Fruit fly (Drosophila melanogaster) whole organism, larva: Measurements from ENCODE around the gene Afti.

Source experiments
- noc ChIP-seq: fragments of 200-800 bp; sonication (Bioruptor generic); optimal IDR thresholded peaks from 3 replicates; lab custom pipeline; 2019; ENCODE audit warnings: missing biosample characterization, mild to moderate bottlenecking, missing genetic modification characterization, moderate library complexity

The Afti gene

dm6 chr3R:14353733-14354152 lies 27.3 kb upstream of the Afti start:
- peak; percentile 63 for TF ChIP-seq noc (tag; lab: Kevin White, UChicago)

dm6 chr3R:14351418-14351817 lies 24.9 kb upstream of the Afti start:
- TF ChIP-seq noc (tag; lab: Kevin White, UChicago), result no peak

DNA sequence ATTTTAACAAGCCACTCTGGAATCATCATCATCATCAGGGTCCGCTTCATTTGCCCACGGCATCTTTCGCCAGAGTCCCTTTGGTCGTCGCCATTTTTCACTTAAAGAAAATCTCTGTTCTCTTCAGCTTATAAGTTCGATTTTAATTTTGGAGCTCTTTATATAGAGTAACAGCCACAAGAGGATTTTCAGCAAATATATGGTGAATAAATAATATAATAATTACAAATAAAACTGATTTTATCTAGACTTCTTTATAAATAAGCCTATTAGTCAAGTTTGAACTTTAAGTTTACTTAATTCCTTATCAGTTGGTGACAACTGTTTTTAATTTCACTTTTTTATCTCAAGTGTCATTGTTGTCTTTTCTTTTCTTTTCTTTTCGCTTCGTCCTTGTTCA lies 22.0 kb upstream of the Afti start:
- no peak for TF ChIP-seq noc (tag; lab: Kevin White, UChicago)

dm6 chr3R:14346838-14347745 lies 20.6 kb upstream of the Afti start:
- TF ChIP-seq noc (tag; lab: Kevin White, UChicago), result no peak

- TF ChIP-seq noc (tag; lab: Kevin White, UChicago), result no peak
Measured at dm6 chr3R:14344767-14345166, 18.3 kb upstream of the Afti start.

- no peak for TF ChIP-seq noc (tag; lab: Kevin White, UChicago)
Measured at dm6 chr3R:14335504-14335903, 9.0 kb upstream of the Afti start.

DNA sequence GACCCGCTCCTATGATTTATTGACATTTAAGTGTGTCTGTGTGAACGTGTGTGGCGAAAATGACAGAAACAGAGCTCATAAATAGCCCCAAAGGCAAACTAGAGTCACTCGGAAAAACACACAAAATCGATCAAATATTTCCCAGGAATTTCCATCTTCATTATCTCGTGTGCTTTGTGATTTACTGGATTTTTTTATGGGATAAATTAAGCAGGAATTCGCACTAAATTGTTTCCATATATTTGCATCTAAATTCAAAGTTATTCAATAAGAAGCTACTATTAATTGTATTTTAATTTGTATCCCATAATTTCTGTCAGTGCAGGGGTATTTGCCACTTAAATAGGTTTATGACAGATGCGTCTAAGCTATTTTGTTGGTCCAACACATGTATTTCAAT lies 6.2 kb upstream of the Afti start:
- no peak for TF ChIP-seq noc (tag; lab: Kevin White, UChicago)

DNA sequence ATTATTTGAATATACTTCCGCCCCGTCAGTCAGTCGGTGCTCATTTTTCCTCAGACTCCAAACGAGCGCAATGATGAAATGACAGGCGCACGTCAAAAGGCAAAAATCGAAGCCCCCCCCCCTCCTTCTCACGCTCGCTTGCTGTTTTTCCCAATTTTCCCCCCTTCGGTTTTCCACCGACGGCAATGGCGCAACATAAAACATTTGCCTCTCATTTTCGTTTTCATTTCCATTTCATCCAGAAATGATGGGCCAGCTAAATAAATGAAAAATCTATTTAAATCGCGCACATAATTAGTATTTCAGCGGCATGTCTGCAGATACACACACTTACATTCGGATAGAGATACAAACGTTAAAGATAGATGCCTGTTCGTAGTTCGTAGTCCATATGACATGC lies 5.0 kb upstream of the Afti start:
- no peak for TF ChIP-seq noc (tag; lab: Kevin White, UChicago)

DNA sequence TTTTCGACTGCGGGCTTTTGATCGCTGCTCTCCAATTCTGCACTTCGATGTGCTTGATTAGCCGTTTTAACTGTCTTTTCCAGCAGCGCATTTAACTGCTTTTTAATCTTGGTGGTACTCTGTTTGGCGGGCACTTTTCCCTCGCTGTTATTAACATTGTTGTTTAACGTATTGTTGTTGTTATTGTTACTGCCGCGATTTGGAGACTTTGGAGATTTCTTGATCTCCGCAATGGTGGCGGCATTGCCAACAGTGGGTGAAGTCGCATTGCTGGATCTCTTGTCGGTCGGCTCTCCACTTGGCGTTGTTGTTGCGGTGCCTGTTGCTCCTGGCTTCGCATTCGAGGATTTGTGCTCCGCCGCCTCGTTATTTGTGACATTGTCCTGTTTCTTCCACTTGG lies 4.2 kb upstream of the Afti start:
- TF ChIP-seq noc (tag; lab: Kevin White, UChicago), result no peak

DNA sequence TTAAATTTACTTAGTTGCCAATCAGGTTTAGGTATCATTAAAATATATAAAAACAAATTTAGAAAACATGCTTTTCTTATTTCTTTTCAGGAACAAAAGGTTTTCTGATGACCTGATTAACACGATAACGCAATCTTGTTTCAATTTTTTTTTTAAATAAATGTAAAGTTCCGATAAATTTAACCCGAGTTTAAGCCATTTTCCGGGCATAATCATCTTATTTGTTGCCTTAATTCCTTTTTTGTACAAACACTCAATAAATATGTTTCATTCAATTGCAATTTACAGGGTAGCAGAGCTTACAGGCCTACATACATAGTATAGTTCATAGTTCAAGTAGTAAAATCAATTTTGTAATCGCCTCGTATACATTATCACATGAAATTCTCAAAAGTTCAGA lies 3.1 kb upstream of the Afti start:
- no peak for TF ChIP-seq noc (tag; lab: Kevin White, UChicago)

dm6 chr3R:14327472-14328104 lies 1.1 kb upstream of the Afti start, which contains the start of gene spn-B:
TSS of gene spn-B (plus strand) at chr3R:14328051.
- TF ChIP-seq noc (tag; lab: Kevin White, UChicago), result peak; percentile 85

dm6 chr3R:14327113-14327466 lies 601 bp upstream of the Afti start:
- no peak for TF ChIP-seq noc (tag; lab: Kevin White, UChicago)

dm6 chr3R:14315912-14316444 lies 10.5 kb downstream of the Afti start, which contains the start of gene Set8:
TSS of gene Set8 (plus strand) at chr3R:14316038.
- TF ChIP-seq noc (tag; lab: Kevin White, UChicago), result no peak

- no peak for TF ChIP-seq noc (tag; lab: Kevin White, UChicago)
Measured at dm6 chr3R:14314554-14314953, 11.9 kb downstream of the Afti start, which contains the start of gene Crz. TSS of gene Crz (plus strand) at chr3R:14314854.

dm6 chr3R:14311027-14311426 lies 15.5 kb downstream of the Afti start:
- TF ChIP-seq noc (tag; lab: Kevin White, UChicago), result peak; percentile 30

- no peak for TF ChIP-seq noc (tag; lab: Kevin White, UChicago)
Measured at dm6 chr3R:14310062-14310461, 16.4 kb downstream of the Afti start, which contains the start of gene CG31321. TSS of gene CG31321 (plus strand) at chr3R:14310362.
